Worm (Caenorhabditis elegans) whole organism, late embryonic: ENCODE measurements around the gene cyn-10.

ENCODE experiments used
- ama-1 ChIP-seq: fragments of 150-350 bp; optimal IDR thresholded peaks from 2 replicates; lab custom pipeline; 2014
- hlh-8 ChIP-seq: sonication (generic microtip); optimal IDR thresholded peaks from 2 replicates; lab custom pipeline; 2016; ENCODE audit warnings: missing genotype, missing genetic modification characterization, missing compliant biosample characterization

DNA sequence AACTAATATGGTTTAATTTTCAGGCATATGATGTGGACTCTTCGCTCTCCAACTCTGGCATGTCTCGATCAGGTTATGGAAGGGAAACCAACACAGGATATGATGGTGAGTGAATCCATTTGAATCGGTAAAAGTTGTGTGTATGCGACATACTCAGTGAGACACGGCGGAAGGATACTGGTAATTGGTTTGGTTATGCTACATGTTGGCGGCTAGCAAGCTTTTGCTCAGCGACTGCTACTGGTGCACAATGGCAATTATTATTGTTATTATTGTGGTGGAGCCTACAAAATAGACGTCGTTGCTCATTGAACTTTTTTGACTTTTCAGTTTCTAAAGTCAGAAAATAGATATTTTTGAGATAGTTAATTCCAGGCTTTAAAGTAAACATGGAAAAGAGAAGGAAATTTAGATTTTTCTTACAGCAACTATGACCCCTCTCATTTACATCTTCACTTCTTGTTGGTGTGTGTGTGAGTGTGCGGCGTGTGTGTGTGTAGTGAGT lies 27.6 kb upstream of the cyn-10 start:
- TF ChIP-seq ama-1 (no peak), hlh-8 (no peak)
